Fruit fly (Drosophila melanogaster) whole organism, embryonic: ENCODE results near the gene Vps39.

Experiments used
- B-H2 ChIP-seq: fragments of 200-800 bp; sonication (Bioruptor generic); optimal IDR thresholded peaks from 2 replicates; lab custom pipeline; 2018; ENCODE audit warnings: missing biosample characterization, mild to moderate bottlenecking, missing genetic modification characterization
- CG1024 ChIP-seq: fragments of 200-800 bp; sonication (Bioruptor generic); IDR thresholded peaks from 2 replicates; pipeline ENCODE4 v1.3.6; 2022; ENCODE audit warnings: missing biosample characterization, missing genetic modification characterization
- CG10274 ChIP-seq: fragments of 200-800 bp; sonication (Bioruptor generic); optimal IDR thresholded peaks from 3 replicates; lab custom pipeline; 2017; ENCODE audit warnings: missing biosample characterization, mild to moderate bottlenecking, missing genetic modification characterization
- CG11456 ChIP-seq: fragments of 200-800 bp; sonication (Bioruptor generic); IDR thresholded peaks from 3 replicates; pipeline ENCODE4 v1.3.6; 2022; ENCODE audit warnings: missing biosample characterization, missing genetic modification characterization
- CG12219 ChIP-seq: fragments of 200-800 bp; sonication (Bioruptor generic); optimal IDR thresholded peaks from 3 replicates; lab custom pipeline; 2018; ENCODE audit warnings: missing biosample characterization, mild to moderate bottlenecking, missing genetic modification characterization
- CG12659 ChIP-seq: fragments of 200-800 bp; sonication (Bioruptor generic); optimal IDR thresholded peaks from 3 replicates; lab custom pipeline; 2017; ENCODE audit warnings: mild to moderate bottlenecking, missing biosample characterization, missing genetic modification reagents, missing genetic modification characterization
- CG13287 ChIP-seq: fragments of 200-800 bp; sonication (Bioruptor generic); IDR thresholded peaks from 2 replicates; pipeline ENCODE4 v1.3.6; 2022; ENCODE audit warnings: missing biosample characterization, missing genetic modification characterization; ENCODE audit not compliant: partially characterized antibody
- CG13624 ChIP-seq: fragments of 200-800 bp; sonication (Bioruptor generic); optimal IDR thresholded peaks from 2 replicates; lab custom pipeline; 2016; ENCODE audit warnings: missing biosample characterization, missing genetic modification characterization
- CG14710 ChIP-seq: fragments of 200-800 bp; sonication (Bioruptor generic); optimal IDR thresholded peaks from 3 replicates; lab custom pipeline; 2019; ENCODE audit warnings: missing biosample characterization, mild to moderate bottlenecking, missing genetic modification characterization, moderate library complexity
- CG1529 ChIP-seq: fragments of 200-800 bp; sonication (Bioruptor generic); optimal IDR thresholded peaks from 3 replicates; lab custom pipeline; 2018; ENCODE audit warnings: missing biosample characterization, missing genetic modification characterization
- CG2712 ChIP-seq: fragments of 200-800 bp; optimal IDR thresholded peaks from 3 replicates; lab custom pipeline; 2019; ENCODE audit warnings: missing biosample characterization, mild to moderate bottlenecking, missing genetic modification characterization, moderate library complexity
- CG31441 ChIP-seq: fragments of 200-800 bp; sonication (Bioruptor generic); IDR thresholded peaks from 2 replicates; pipeline ENCODE4 v1.3.6; 2022; ENCODE audit warnings: missing biosample characterization, missing genetic modification characterization
- CG32767 ChIP-seq: fragments of 200-800 bp; sonication (Bioruptor generic); IDR thresholded peaks from 2 replicates; pipeline ENCODE4 v1.3.6; 2022; ENCODE audit warnings: missing biosample characterization, missing genetic modification characterization
- CG6272 ChIP-seq: fragments of 200-800 bp; sonication (Bioruptor generic); IDR thresholded peaks from 2 replicates; pipeline ENCODE4 v1.3.6; 2022; ENCODE audit warnings: missing biosample characterization, missing genetic modification characterization
- CG7786 ChIP-seq: fragments of 200-800 bp; sonication (Bioruptor generic); optimal IDR thresholded peaks from 2 replicates; lab custom pipeline; 2016; ENCODE audit warnings: missing biosample characterization, missing genetic modification characterization
- CG8388 ChIP-seq: fragments of 200-800 bp; sonication (Bioruptor generic); optimal IDR thresholded peaks from 2 replicates; lab custom pipeline; 2019; ENCODE audit warnings: missing biosample characterization, mild to moderate bottlenecking, missing genetic modification characterization, moderate library complexity
- CG8944 ChIP-seq: fragments of 200-800 bp; sonication (Bioruptor generic); optimal IDR thresholded peaks from 3 replicates; lab custom pipeline; 2016; ENCODE audit warnings: missing biosample characterization, missing genetic modification characterization
- CG9215 ChIP-seq: fragments of 200-800 bp; sonication (Bioruptor generic); IDR thresholded peaks from 2 replicates; pipeline ENCODE4 v1.3.6; 2022; ENCODE audit warnings: missing biosample characterization, missing genetic modification characterization
- CHES-1-like ChIP-seq: fragments of 200-800 bp; sonication (Bioruptor generic); optimal IDR thresholded peaks from 2 replicates; lab custom pipeline; 2016; ENCODE audit warnings: missing biosample characterization, missing genetic modification characterization
- Deaf1 ChIP-seq: fragments of 200-800 bp; optimal IDR thresholded peaks from 3 replicates; lab custom pipeline; 2019; ENCODE audit warnings: missing biosample characterization, mild to moderate bottlenecking, missing genetic modification characterization, moderate library complexity
- Dp ChIP-seq: fragments of 200-800 bp; sonication (Bioruptor generic); optimal IDR thresholded peaks from 2 replicates; lab custom pipeline; 2018; ENCODE audit warnings: missing biosample characterization, mild to moderate bottlenecking, missing genetic modification characterization, moderate library complexity
- HLH54F ChIP-seq: fragments of 200-800 bp; sonication (Bioruptor generic); optimal IDR thresholded peaks from 3 replicates; lab custom pipeline; 2016; ENCODE audit warnings: missing biosample characterization, missing genetic modification characterization
- Hmx ChIP-seq: fragments of 200-800 bp; sonication (Bioruptor generic); optimal IDR thresholded peaks from 2 replicates; lab custom pipeline; 2016; ENCODE audit warnings: missing biosample characterization, missing genetic modification characterization
- Hr3 ChIP-seq: fragments of 200-800 bp; sonication (Bioruptor generic); optimal IDR thresholded peaks from 3 replicates; lab custom pipeline; 2016; ENCODE audit warnings: missing biosample characterization, missing genetic modification characterization
- Lhr ChIP-seq: fragments of 200-800 bp; sonication (Bioruptor generic); optimal IDR thresholded peaks from 3 replicates; lab custom pipeline; 2017; ENCODE audit warnings: mild to moderate bottlenecking, missing biosample characterization, missing genetic modification reagents, missing genetic modification characterization
- Lpt ChIP-seq: fragments of >200 bp; optimal IDR thresholded peaks from 2 replicates; lab custom pipeline; 2018; ENCODE audit warnings: missing biosample characterization, missing genetic modification characterization
- Mad ChIP-seq: fragments of 200-800 bp; sonication (Bioruptor generic); optimal IDR thresholded peaks from 2 replicates; lab custom pipeline; 2016; ENCODE audit warnings: missing biosample characterization, missing genetic modification characterization
- Pdp1 ChIP-seq, 2 experiments: fragments of 200-800 bp; sonication (Bioruptor generic); optimal IDR thresholded peaks; 3 replicates each; lab custom pipeline; 2016; ENCODE audit warnings: missing biosample characterization in 2 of 2, missing genetic modification characterization in 2 of 2, mild to moderate bottlenecking in 1 of 2, moderate library complexity in 1 of 2
- Scr ChIP-seq: fragments of 200-800 bp; sonication (Bioruptor generic); IDR thresholded peaks from 2 replicates; pipeline ENCODE4 v1.3.6; 2022; ENCODE audit warnings: missing biosample characterization, missing genetic modification characterization; ENCODE audit not compliant: partially characterized antibody
- Ssrp ChIP-seq: fragments of 200-800 bp; sonication (Bioruptor generic); optimal IDR thresholded peaks from 2 replicates; lab custom pipeline; 2018; ENCODE audit warnings: missing biosample characterization, mild to moderate bottlenecking, missing genetic modification characterization, moderate library complexity
- Xbp1 ChIP-seq: fragments of 200-800 bp; sonication (Bioruptor generic); optimal IDR thresholded peaks from 3 replicates; lab custom pipeline; 2016; ENCODE audit warnings: missing biosample characterization, mild to moderate bottlenecking, missing genetic modification characterization
- ac ChIP-seq: fragments of 200-800 bp; sonication (Bioruptor generic); optimal IDR thresholded peaks from 3 replicates; lab custom pipeline; 2017; ENCODE audit warnings: missing biosample characterization, mild to moderate bottlenecking, missing genetic modification characterization
- bsh ChIP-seq, 2 experiments: fragments of 200-800 bp; sonication (Bioruptor generic); optimal IDR thresholded peaks; 2 replicates each; lab custom pipeline; 2017 to 2018; ENCODE audit warnings: mild to moderate bottlenecking in 2 of 2, missing biosample characterization in 2 of 2, missing genetic modification characterization in 2 of 2, moderate library complexity in 1 of 2
- chinmo ChIP-seq: fragments of 200-800 bp; sonication (Bioruptor generic); IDR thresholded peaks from 4 replicates; pipeline ENCODE4 v1.3.6; 2022; ENCODE audit warnings: missing biosample characterization, missing genetic modification characterization; ENCODE audit not compliant: partially characterized antibody
- corto ChIP-seq: fragments of 200-800 bp; sonication (Bioruptor generic); optimal IDR thresholded peaks from 2 replicates; lab custom pipeline; 2016; ENCODE audit warnings: missing biosample characterization, mild to moderate bottlenecking, missing genetic modification characterization, moderate library complexity
- disco-r ChIP-seq: fragments of 200-800 bp; sonication (Bioruptor generic); optimal IDR thresholded peaks from 2 replicates; lab custom pipeline; 2016; ENCODE audit warnings: missing biosample characterization, missing genetic modification characterization
- fru ChIP-seq: fragments of >200 bp; optimal IDR thresholded peaks from 2 replicates; lab custom pipeline; 2017
- gfzf ChIP-seq: fragments of 200-800 bp; sonication (Bioruptor generic); optimal IDR thresholded peaks from 2 replicates; lab custom pipeline; 2016; ENCODE audit warnings: missing biosample characterization, mild to moderate bottlenecking, missing genetic modification characterization, moderate library complexity
- grn ChIP-seq: fragments of 200-800 bp; sonication (Bioruptor generic); optimal IDR thresholded peaks from 3 replicates; lab custom pipeline; 2017; ENCODE audit warnings: missing biosample characterization, missing genetic modification characterization
- insv ChIP-seq, 2 experiments: fragments of 200-800 bp; sonication (Bioruptor generic); optimal IDR thresholded peaks; 3 replicates each; lab custom pipeline; 2016 to 2018; ENCODE audit warnings: missing biosample characterization in 2 of 2, missing genetic modification characterization in 2 of 2
- jumu ChIP-seq: fragments of 200-800 bp; sonication (Bioruptor generic); optimal IDR thresholded peaks from 3 replicates; lab custom pipeline; 2016; ENCODE audit warnings: missing biosample characterization, missing genetic modification characterization
- mld ChIP-seq: fragments of 200-800 bp; sonication (Bioruptor generic); IDR thresholded peaks from 3 replicates; pipeline ENCODE4 v1.3.6; 2022; ENCODE audit warnings: missing biosample characterization, missing genetic modification characterization; ENCODE audit not compliant: partially characterized antibody
- nmo ChIP-seq: fragments of 200-800 bp; sonication (Bioruptor generic); optimal IDR thresholded peaks from 2 replicates; lab custom pipeline; 2018; ENCODE audit warnings: missing biosample characterization, mild to moderate bottlenecking, missing genetic modification characterization, moderate library complexity
- tx ChIP-seq: fragments of 200-800 bp; sonication (Bioruptor generic); optimal IDR thresholded peaks from 2 replicates; lab custom pipeline; 2016; ENCODE audit warnings: missing biosample characterization, missing genetic modification characterization
- unpg ChIP-seq: fragments of 200-800 bp; sonication (Bioruptor generic); optimal IDR thresholded peaks from 3 replicates; lab custom pipeline; 2018; ENCODE audit warnings: missing biosample characterization, mild to moderate bottlenecking, missing genetic modification characterization, moderate library complexity
- vnd ChIP-seq: fragments of 200-800 bp; sonication (Bioruptor generic); IDR thresholded peaks from 3 replicates; pipeline ENCODE4 v1.3.6; 2022; ENCODE audit warnings: missing biosample characterization, missing genetic modification characterization; ENCODE audit not compliant: partially characterized antibody
- wek ChIP-seq: fragments of 200-800 bp; sonication (Bioruptor generic); optimal IDR thresholded peaks from 3 replicates; lab custom pipeline; 2018; ENCODE audit warnings: missing biosample characterization, mild to moderate bottlenecking, missing genetic modification characterization, moderate library complexity
- zen ChIP-seq: fragments of 200-800 bp; sonication (Bioruptor generic); optimal IDR thresholded peaks from 3 replicates; lab custom pipeline; 2018; ENCODE audit warnings: missing biosample characterization, mild to moderate bottlenecking, missing genetic modification characterization, moderate library complexity

Gene Vps39

dm6 chr3R:18274328-18275098, at the start of gene Vps39, which contains the start of gene eIF1A (continued):
- TF ChIP-seq CG8388, result peak; percentile 24
- peak; percentile 42 for TF ChIP-seq zen
- peak; percentile 28 for TF ChIP-seq CG8944 (GFP tag; lab: Kevin White, UChicago)
- peak; percentile 35; the same call in 1 of the 3 replicates for TF ChIP-seq CG11456 (GFP tag; lab: Robert Waterston, UW)
- TF ChIP-seq CG1024 (GFP tag; lab: Robert Waterston, UW), result no peak
- no peak for TF ChIP-seq insv (GFP tag; optimal IDR thresholded peaks at IDR 0.05; lab: Kevin White, UChicago)
- TF ChIP-seq Hr3 (GFP tag; lab: Kevin White, UChicago), result no peak
- peak; percentile 36; the same call in 1 of the 2 replicates for TF ChIP-seq CG6272 (GFP tag; lab: Robert Waterston, UW)
- peak; percentile 48 for TF ChIP-seq CG9215 (GFP tag; lab: Robert Waterston, UW)
- peak; percentile 45 for TF ChIP-seq Dp (GFP tag; lab: Kevin White, UChicago)
- 0 out of 2 replicates have a peak, but pooled peaks have one; percentile 9 for TF ChIP-seq CG32767 (GFP tag; lab: Robert Waterston, UW)
- TF ChIP-seq chinmo (GFP tag; lab: Robert Waterston, UW), result peak; percentile 60; the same call in 1 of the 4 replicates
- TF ChIP-seq gfzf (GFP tag; lab: Kevin White, UChicago), result peak; percentile 12
- no peak for TF ChIP-seq fru (lab: Kevin White, UChicago)
- TF ChIP-seq vnd (GFP tag; lab: Robert Waterston, UW), result peak; percentile 89
- peak; percentile 93 for TF ChIP-seq CG13287
- TF ChIP-seq nmo, result peak; percentile 64
- TF ChIP-seq Deaf1 (tag; lab: Kevin White, UChicago), result peak; percentile 1
- TF ChIP-seq mld (GFP tag; lab: Robert Waterston, UW), result peak; percentile 58; the same call in 1 of the 3 replicates
- peak; percentile 43 for TF ChIP-seq HLH54F (GFP tag; lab: Kevin White, UChicago)
- TF ChIP-seq wek (GFP tag; lab: Kevin White, UChicago), result peak; percentile 98
- peak; percentile 67 for TF ChIP-seq Lhr (GFP tag; lab: Kevin White, UChicago)
- TF ChIP-seq CG2712 (tag; lab: Kevin White, UChicago), result peak; percentile 67
- TF ChIP-seq B-H2 (GFP tag; lab: Kevin White, UChicago), result peak; percentile 10
- peak in 1 of 2 experiments; percentile 6 for TF ChIP-seq bsh (GFP tag; optimal IDR thresholded peaks at IDR 0.05; lab: Kevin White, UChicago)
- TF ChIP-seq Hmx (GFP tag; lab: Kevin White, UChicago), result no peak
- no peak for TF ChIP-seq CG1529 (GFP tag; lab: Kevin White, UChicago)
- TF ChIP-seq corto (GFP tag; lab: Kevin White, UChicago), result no peak
- peak; percentile 53 for TF ChIP-seq CG13624 (GFP tag; lab: Kevin White, UChicago)
- no peak for TF ChIP-seq disco-r (GFP tag; lab: Kevin White, UChicago)
- no peak for TF ChIP-seq Ssrp (tag; lab: Kevin White, UChicago)
- TF ChIP-seq CHES-1-like (GFP tag; lab: Kevin White, UChicago), result peak; percentile 11
- TF ChIP-seq Pdp1 (GFP tag; optimal IDR thresholded peaks at IDR 0.05; lab: Kevin White, UChicago), result peak in 1 of 2 experiments; percentile 38
- no peak for TF ChIP-seq Lpt (GFP tag; lab: Kevin White, UChicago)
- no peak for TF ChIP-seq CG10274 (GFP tag; lab: Kevin White, UChicago)
- TF ChIP-seq unpg (GFP tag; lab: Kevin White, UChicago), result peak; percentile 12
- peak; percentile 48 for TF ChIP-seq Xbp1 (GFP tag; lab: Kevin White, UChicago)
- peak; percentile 73 for TF ChIP-seq CG12659 (GFP tag; lab: Kevin White, UChicago)
- TF ChIP-seq CG14710 (tag; lab: Kevin White, UChicago), result peak; percentile 67
- peak; percentile 3 for TF ChIP-seq tx (GFP tag; lab: Kevin White, UChicago)
- no peak for TF ChIP-seq grn (GFP tag; lab: Kevin White, UChicago)
- TF ChIP-seq Mad, result peak; percentile 42
- TF ChIP-seq CG12219 (GFP tag; lab: Kevin White, UChicago), result no peak
- TF ChIP-seq jumu (GFP tag; lab: Kevin White, UChicago), result no peak
- TF ChIP-seq ac (GFP tag; lab: Kevin White, UChicago), result no peak
- TF ChIP-seq Scr (GFP tag; lab: Robert Waterston, UW), result peak; percentile 92
- peak; percentile 19 for TF ChIP-seq CG7786 (GFP tag; lab: Kevin White, UChicago)
- 0 out of 2 replicates have a peak, but pooled peaks have one; percentile 30 for TF ChIP-seq CG31441 (GFP tag; lab: Robert Waterston, UW)
